Worm (Caenorhabditis elegans) whole organism, early embryonic: ENCODE results near the gene rpb-2.

Experiments used
- B0310.2 ChIP-seq: sonication (generic microtip); optimal IDR thresholded peaks from 2 replicates; lab custom pipeline; 2016; ENCODE audit warnings: mild to moderate bottlenecking, missing genetic modification characterization, missing compliant biosample characterization
- F13C5.2 ChIP-seq: sonication (generic microtip); optimal IDR thresholded peaks from 2 replicates; lab custom pipeline; 2017; ENCODE audit warnings: mild to moderate bottlenecking, missing genetic modification characterization, inconsistent platforms, missing compliant biosample characterization
- aly-1 ChIP-seq: sonication (generic microtip); optimal IDR thresholded peaks from 2 replicates; lab custom pipeline; 2016; ENCODE audit warnings: missing genetic modification characterization, missing compliant biosample characterization
- ama-1 ChIP-seq: fragments of 150-350 bp; optimal IDR thresholded peaks from 2 replicates; lab custom pipeline; 2014
- ceh-13 ChIP-seq: fragments of 200-800 bp; sonication (Bioruptor generic); optimal IDR thresholded peaks from 2 replicates; lab custom pipeline; 2018; ENCODE audit warnings: mild to moderate bottlenecking, missing genetic modification characterization, missing compliant biosample characterization
- ceh-36 ChIP-seq: sonication (generic microtip); optimal IDR thresholded peaks from 2 replicates; lab custom pipeline; 2016; ENCODE audit warnings: missing genetic modification characterization, inconsistent platforms, missing compliant biosample characterization
- ets-7 ChIP-seq: sonication (generic microtip); optimal IDR thresholded peaks from 2 replicates; lab custom pipeline; 2016; ENCODE audit warnings: missing genotype, missing genetic modification characterization, missing compliant biosample characterization
- flt-1 ChIP-seq: fragments of 200-800 bp; sonication (Bioruptor generic); IDR thresholded peaks from 2 replicates; pipeline ENCODE4 v1.3.6; 2022; ENCODE audit warnings: missing genetic modification characterization, missing compliant biosample characterization
- hmbx-1 ChIP-seq: sonication (generic microtip); optimal IDR thresholded peaks from 2 replicates; lab custom pipeline; 2016; ENCODE audit warnings: mild to moderate bottlenecking, missing genetic modification characterization, missing compliant biosample characterization
- hmg-4 ChIP-seq: fragments of 200-800 bp; sonication (Bioruptor generic); optimal IDR thresholded peaks from 2 replicates; lab custom pipeline; 2018; ENCODE audit warnings: mild to moderate bottlenecking, missing genetic modification characterization, missing compliant biosample characterization
- hnd-1 ChIP-seq: sonication (generic microtip); optimal IDR thresholded peaks from 2 replicates; lab custom pipeline; 2016; ENCODE audit warnings: missing genetic modification characterization, missing compliant biosample characterization
- pes-1 ChIP-seq: fragments of 200-800 bp; sonication (Bioruptor generic); IDR thresholded peaks from 2 replicates; pipeline ENCODE4 v1.3.6; 2022; ENCODE audit warnings: missing genetic modification reagents, missing genetic modification characterization, missing compliant biosample characterization
- scrt-1 ChIP-seq: fragments of 200-800 bp; sonication (Bioruptor generic); IDR thresholded peaks from 2 replicates; pipeline ENCODE4 v1.3.6; 2022; ENCODE audit warnings: missing genetic modification characterization, missing compliant biosample characterization
- sea-1 ChIP-seq: fragments of 200-800 bp; sonication (Bioruptor generic); conservative IDR thresholded peaks from 2 replicates; pipeline ENCODE4 v1.3.6; 2022; ENCODE audit warnings: missing genetic modification characterization, missing compliant biosample characterization
- tbx-11 ChIP-seq: fragments of 200-800 bp; sonication (Bioruptor generic); IDR thresholded peaks from 2 replicates; pipeline ENCODE4 v1.3.6; 2022; ENCODE audit warnings: missing genetic modification characterization, missing compliant biosample characterization
- tbx-37 ChIP-seq: fragments of 200-800 bp; sonication (Bioruptor generic); conservative IDR thresholded peaks from 2 replicates; pipeline ENCODE4 v1.3.6; 2022; ENCODE audit warnings: missing genetic modification reagents, missing genetic modification characterization, missing compliant biosample characterization
- tra-4 ChIP-seq: sonication (generic microtip); optimal IDR thresholded peaks from 2 replicates; lab custom pipeline; 2017; ENCODE audit warnings: missing genetic modification characterization, missing compliant biosample characterization

Gene rpb-2

ce11 chrIII:4950345-4950744 lies 11.0 kb downstream of the rpb-2 start:
- no peak for TF ChIP-seq hmbx-1
- no peak for TF ChIP-seq sea-1 (GFP tag; lab: Robert Waterston, UW)
- TF ChIP-seq tbx-11 (GFP tag; lab: Robert Waterston, UW) = no peak
- no peak for TF ChIP-seq ceh-13 (GFP tag; lab: Kevin White, UChicago)
- no peak for TF ChIP-seq pes-1 (GFP tag; lab: Robert Waterston, UW)
- no peak for TF ChIP-seq ceh-36 (tag; lab: Kevin White, UChicago)
- no peak for TF ChIP-seq hnd-1 (tag; lab: Kevin White, UChicago)
- TF ChIP-seq scrt-1 (GFP tag; lab: Robert Waterston, UW) = no peak
- no peak for TF ChIP-seq F13C5.2 (tag; lab: Kevin White, UChicago)
- no peak for TF ChIP-seq hmg-4
- no peak for TF ChIP-seq ama-1 (lab: Kevin White, UChicago)
- TF ChIP-seq tra-4 (tag; lab: Kevin White, UChicago) = no peak
- TF ChIP-seq aly-1 (tag; lab: Kevin White, UChicago) = no peak
- TF ChIP-seq tbx-37 = no peak
- no peak for TF ChIP-seq flt-1 (GFP tag; lab: Robert Waterston, UW)
- no peak for TF ChIP-seq B0310.2 (tag; lab: Kevin White, UChicago)
- TF ChIP-seq ets-7 (tag; lab: Kevin White, UChicago) = no peak

ce11 chrIII:4951210-4951609 lies 11.8 kb downstream of the rpb-2 start:
- no peak for TF ChIP-seq tra-4 (tag; lab: Kevin White, UChicago)
- no peak for TF ChIP-seq flt-1 (GFP tag; lab: Robert Waterston, UW)
- TF ChIP-seq F13C5.2 (tag; lab: Kevin White, UChicago) = no peak
- no peak for TF ChIP-seq tbx-11 (GFP tag; lab: Robert Waterston, UW)
- no peak for TF ChIP-seq pes-1 (GFP tag; lab: Robert Waterston, UW)
- no peak for TF ChIP-seq ceh-36 (tag; lab: Kevin White, UChicago)
- no peak for TF ChIP-seq ceh-13 (GFP tag; lab: Kevin White, UChicago)
- TF ChIP-seq aly-1 (tag; lab: Kevin White, UChicago) = no peak
- no peak for TF ChIP-seq sea-1 (GFP tag; lab: Robert Waterston, UW)
- TF ChIP-seq tbx-37 = no peak
- TF ChIP-seq B0310.2 (tag; lab: Kevin White, UChicago) = no peak
- no peak for TF ChIP-seq scrt-1 (GFP tag; lab: Robert Waterston, UW)
- no peak for TF ChIP-seq ama-1 (lab: Kevin White, UChicago)
- no peak for TF ChIP-seq hmg-4
- TF ChIP-seq hnd-1 (tag; lab: Kevin White, UChicago) = no peak
- TF ChIP-seq ets-7 (tag; lab: Kevin White, UChicago) = no peak
- no peak for TF ChIP-seq hmbx-1

- TF ChIP-seq tbx-37 (no peak), ama-1 (lab: Kevin White, UChicago) (no peak), flt-1 (GFP tag; lab: Robert Waterston, UW) (no peak), tra-4 (tag; lab: Kevin White, UChicago) (no peak), ceh-13 (GFP tag; lab: Kevin White, UChicago) (no peak), F13C5.2 (tag; lab: Kevin White, UChicago) (no peak), B0310.2 (tag; lab: Kevin White, UChicago) (no peak), hnd-1 (tag; lab: Kevin White, UChicago) (no peak), tbx-11 (GFP tag; lab: Robert Waterston, UW) (no peak), sea-1 (GFP tag; lab: Robert Waterston, UW) (no peak), pes-1 (GFP tag; lab: Robert Waterston, UW) (no peak), hmbx-1 (no peak), hmg-4 (no peak), aly-1 (tag; lab: Kevin White, UChicago) (no peak), ets-7 (tag; lab: Kevin White, UChicago) (no peak), scrt-1 (GFP tag; lab: Robert Waterston, UW) (no peak), ceh-36 (tag; lab: Kevin White, UChicago) (no peak)
Measured at ce11 chrIII:4951824-4952223, 12.5 kb downstream of the rpb-2 start, which contains the start of gene flh-2. Gene flh-2, plus strand, starts transcription at chrIII:4952124.

ce11 chrIII:4952970-4953369 lies 13.6 kb downstream of the rpb-2 start:
- TF ChIP-seq B0310.2 (tag; lab: Kevin White, UChicago) (no peak), ama-1 (lab: Kevin White, UChicago) (no peak), hnd-1 (tag; lab: Kevin White, UChicago) (no peak), ets-7 (tag; lab: Kevin White, UChicago) (no peak), F13C5.2 (tag; lab: Kevin White, UChicago) (no peak), flt-1 (GFP tag; lab: Robert Waterston, UW) (no peak)

- TF ChIP-seq hmbx-1 (no peak), aly-1 (tag; lab: Kevin White, UChicago) (no peak), tbx-37 (no peak), hmg-4 (no peak), B0310.2 (tag; lab: Kevin White, UChicago) (no peak), F13C5.2 (tag; lab: Kevin White, UChicago) (no peak), tbx-11 (GFP tag; lab: Robert Waterston, UW) (no peak), flt-1 (GFP tag; lab: Robert Waterston, UW) (no peak), tra-4 (tag; lab: Kevin White, UChicago) (no peak), sea-1 (GFP tag; lab: Robert Waterston, UW) (no peak), ceh-13 (GFP tag; lab: Kevin White, UChicago) (no peak)
Measured at ce11 chrIII:4956566-4956965, 17.2 kb downstream of the rpb-2 start, which contains the start of gene C26E6.1. Gene C26E6.1, plus strand, starts transcription at chrIII:4956866.

ce11 chrIII:4960204-4960603 lies 20.8 kb downstream of the rpb-2 start, which contains the start of gene C27F2.4:
Gene C27F2.4, minus strand, starts transcription at chrIII:4960304.
- TF ChIP-seq ceh-36 (tag; lab: Kevin White, UChicago) (no peak), sea-1 (GFP tag; lab: Robert Waterston, UW) (no peak), B0310.2 (tag; lab: Kevin White, UChicago) (no peak), ceh-13 (GFP tag; lab: Kevin White, UChicago) (no peak), F13C5.2 (tag; lab: Kevin White, UChicago) (no peak), pes-1 (GFP tag; lab: Robert Waterston, UW) (no peak), scrt-1 (GFP tag; lab: Robert Waterston, UW) (no peak), tbx-37 (no peak)

ce11 chrIII:4961281-4961680 lies 21.9 kb downstream of the rpb-2 start:
- TF ChIP-seq pes-1 (GFP tag; lab: Robert Waterston, UW) (no peak), sea-1 (GFP tag; lab: Robert Waterston, UW) (no peak), B0310.2 (tag; lab: Kevin White, UChicago) (no peak), tra-4 (tag; lab: Kevin White, UChicago) (no peak), tbx-37 (no peak), F13C5.2 (tag; lab: Kevin White, UChicago) (no peak), flt-1 (GFP tag; lab: Robert Waterston, UW) (no peak), ets-7 (tag; lab: Kevin White, UChicago) (no peak), ceh-13 (GFP tag; lab: Kevin White, UChicago) (no peak), aly-1 (tag; lab: Kevin White, UChicago) (no peak), ama-1 (lab: Kevin White, UChicago) (no peak), scrt-1 (GFP tag; lab: Robert Waterston, UW) (no peak), hmg-4 (no peak), tbx-11 (GFP tag; lab: Robert Waterston, UW) (no peak), hnd-1 (tag; lab: Kevin White, UChicago) (no peak), hmbx-1 (no peak), ceh-36 (tag; lab: Kevin White, UChicago) (no peak)
